Fruit fly (Drosophila melanogaster) whole organism, prepupa: ENCODE measurements around the gene CG13053.

Experiments
- Blimp-1 ChIP-seq: fragments of 200-800 bp; sonication (Bioruptor generic); optimal IDR thresholded peaks from 3 replicates; lab custom pipeline; 2017; ENCODE audit warnings: missing biosample characterization, missing genetic modification characterization, mild to moderate bottlenecking, moderate library complexity, missing genetic modification reagents
- CG10631 ChIP-seq: fragments of 200-800 bp; sonication (Bioruptor generic); optimal IDR thresholded peaks from 2 replicates; lab custom pipeline; 2016; ENCODE audit warnings: missing biosample characterization, missing genetic modification characterization
- CG11294 ChIP-seq: fragments of 200-800 bp; sonication (Bioruptor generic); IDR thresholded peaks from 2 replicates; pipeline ENCODE4 v1.3.6; 2022; ENCODE audit warnings: missing biosample characterization, missing genetic modification characterization
- CG11762 ChIP-seq: fragments of 200-800 bp; sonication (Bioruptor generic); optimal IDR thresholded peaks from 3 replicates; lab custom pipeline; 2016; ENCODE audit warnings: missing biosample characterization, missing genetic modification characterization; ENCODE audit not compliant: insufficient read depth
- CG11902 ChIP-seq: fragments of 200-800 bp; sonication (Bioruptor generic); optimal IDR thresholded peaks from 3 replicates; lab custom pipeline; 2016; ENCODE audit warnings: missing biosample characterization, missing genetic modification characterization
- CG15336 ChIP-seq: fragments of 200-800 bp; sonication (Bioruptor generic); IDR thresholded peaks from 2 replicates; pipeline ENCODE4 v1.3.6; 2022; ENCODE audit warnings: missing biosample characterization, missing genetic modification characterization
- CG1621 ChIP-seq: fragments of 200-800 bp; sonication (Bioruptor generic); optimal IDR thresholded peaks from 3 replicates; lab custom pipeline; 2018; ENCODE audit warnings: missing biosample characterization, mild to moderate bottlenecking, missing genetic modification characterization
- CG16779 ChIP-seq: fragments of 200-800 bp; sonication (Bioruptor generic); optimal IDR thresholded peaks from 3 replicates; lab custom pipeline; 2017; ENCODE audit warnings: missing biosample characterization, mild to moderate bottlenecking, missing genetic modification characterization
- CG3032 ChIP-seq: fragments of 200-800 bp; optimal IDR thresholded peaks from 2 replicates; lab custom pipeline; 2019; ENCODE audit warnings: missing biosample characterization, mild to moderate bottlenecking, missing genetic modification characterization, moderate library complexity
- CG31627 ChIP-seq: fragments of 200-800 bp; sonication (Bioruptor generic); optimal IDR thresholded peaks from 3 replicates; lab custom pipeline; 2016; ENCODE audit warnings: missing biosample characterization, missing genetic modification characterization
- CG32006 ChIP-seq: fragments of 200-800 bp; sonication (Bioruptor generic); optimal IDR thresholded peaks from 3 replicates; lab custom pipeline; 2017; ENCODE audit warnings: missing biosample characterization, mild to moderate bottlenecking, missing genetic modification characterization
- CG34406 ChIP-seq: fragments of 200-800 bp; sonication (Bioruptor generic); optimal IDR thresholded peaks from 3 replicates; lab custom pipeline; 2016; ENCODE audit warnings: missing biosample characterization, missing genetic modification characterization
- CG3919 ChIP-seq: fragments of 200-800 bp; sonication (Bioruptor generic); optimal IDR thresholded peaks from 3 replicates; lab custom pipeline; 2016; ENCODE audit warnings: missing biosample characterization, missing genetic modification characterization
- CG6163 ChIP-seq: fragments of 200-800 bp; sonication (Bioruptor generic); IDR thresholded peaks from 3 replicates; pipeline ENCODE4 v1.3.6; 2022; ENCODE audit warnings: missing biosample characterization, missing genetic modification characterization
- CG6276 ChIP-seq: fragments of 200-800 bp; sonication (Bioruptor generic); optimal IDR thresholded peaks from 2 replicates; lab custom pipeline; 2017; ENCODE audit warnings: missing biosample characterization, mild to moderate bottlenecking, missing genetic modification characterization
- CG6792 ChIP-seq: fragments of 200-800 bp; sonication (Bioruptor generic); optimal IDR thresholded peaks from 3 replicates; lab custom pipeline; 2016; ENCODE audit warnings: missing biosample characterization, missing genetic modification characterization
- CG6808 ChIP-seq: fragments of 200-800 bp; sonication (Bioruptor generic); optimal IDR thresholded peaks from 3 replicates; lab custom pipeline; 2017; ENCODE audit warnings: missing biosample characterization, missing genetic modification characterization, mild to moderate bottlenecking, moderate library complexity, missing genetic modification reagents
- CG6854 ChIP-seq: fragments of 200-800 bp; sonication (Bioruptor generic); optimal IDR thresholded peaks from 2 replicates; lab custom pipeline; 2017; ENCODE audit warnings: missing biosample characterization, mild to moderate bottlenecking, missing genetic modification characterization
- CG8119 ChIP-seq: fragments of 200-800 bp; sonication (Bioruptor generic); IDR thresholded peaks from 3 replicates; pipeline ENCODE4 v1.3.6; 2022; ENCODE audit warnings: missing biosample characterization, missing genetic modification characterization
- CG8319 ChIP-seq: fragments of 200-800 bp; sonication (Bioruptor generic); optimal IDR thresholded peaks from 3 replicates; lab custom pipeline; 2016; ENCODE audit warnings: missing biosample characterization, missing genetic modification characterization
- Eip75B ChIP-seq: fragments of 200-800 bp; sonication (Bioruptor generic); optimal IDR thresholded peaks from 3 replicates; lab custom pipeline; 2016; ENCODE audit warnings: missing biosample characterization, missing genetic modification characterization
- Eip93F ChIP-seq: fragments of 200-800 bp; sonication (Bioruptor generic); optimal IDR thresholded peaks from 2 replicates; lab custom pipeline; 2016; ENCODE audit warnings: missing biosample characterization, mild to moderate bottlenecking, missing genetic modification characterization
- Gug ChIP-seq: fragments of 200-800 bp; sonication (Bioruptor generic); IDR thresholded peaks from 2 replicates; pipeline ENCODE4 v1.3.6; 2022; ENCODE audit warnings: missing biosample characterization, missing genetic modification characterization
- Hr39 ChIP-seq: fragments of 200-800 bp; sonication (Bioruptor generic); optimal IDR thresholded peaks from 2 replicates; lab custom pipeline; 2016; ENCODE audit warnings: missing biosample characterization, missing genetic modification characterization
- Lpt ChIP-seq: fragments of 200-800 bp; sonication (Bioruptor generic); optimal IDR thresholded peaks from 3 replicates; lab custom pipeline; 2016; ENCODE audit warnings: missing biosample characterization, missing genetic modification characterization
- Met ChIP-seq: fragments of 200-800 bp; sonication (Bioruptor generic); optimal IDR thresholded peaks from 3 replicates; lab custom pipeline; 2016; ENCODE audit warnings: missing biosample characterization, missing genetic modification characterization
- OdsH ChIP-seq: fragments of 200-800 bp; sonication (Bioruptor generic); optimal IDR thresholded peaks from 3 replicates; lab custom pipeline; 2016; ENCODE audit warnings: missing biosample characterization, missing genetic modification characterization
- Sox102F ChIP-seq: fragments of 200-800 bp; sonication (Bioruptor generic); optimal IDR thresholded peaks from 2 replicates; lab custom pipeline; 2016; ENCODE audit warnings: missing biosample characterization, mild to moderate bottlenecking, missing genetic modification characterization
- Sox14 ChIP-seq: fragments of 200-800 bp; sonication (Bioruptor generic); optimal IDR thresholded peaks from 3 replicates; lab custom pipeline; 2016; ENCODE audit warnings: missing biosample characterization, missing genetic modification characterization
- Sox15 ChIP-seq: fragments of 200-800 bp; sonication (Bioruptor generic); optimal IDR thresholded peaks from 3 replicates; lab custom pipeline; 2016; ENCODE audit warnings: missing biosample characterization, missing genetic modification characterization
- achi ChIP-seq: fragments of 200-800 bp; sonication (Bioruptor generic); optimal IDR thresholded peaks from 3 replicates; lab custom pipeline; 2016; ENCODE audit warnings: missing biosample characterization, missing genetic modification characterization
- eg ChIP-seq: fragments of 200-800 bp; sonication (Bioruptor generic); IDR thresholded peaks from 3 replicates; pipeline ENCODE4 v1.3.6; 2022; ENCODE audit warnings: missing biosample characterization, missing genetic modification characterization
- esn ChIP-seq: fragments of 200-800 bp; sonication (Bioruptor generic); optimal IDR thresholded peaks from 2 replicates; lab custom pipeline; 2016; ENCODE audit warnings: missing biosample characterization, mild to moderate bottlenecking, missing genetic modification characterization, moderate library complexity
- lz ChIP-seq: fragments of 200-800 bp; sonication (Bioruptor generic); optimal IDR thresholded peaks from 3 replicates; lab custom pipeline; 2016; ENCODE audit warnings: missing biosample characterization, missing genetic modification characterization
- net ChIP-seq: fragments of 200-800 bp; sonication (Bioruptor generic); optimal IDR thresholded peaks from 3 replicates; lab custom pipeline; 2016; ENCODE audit warnings: missing biosample characterization, missing genetic modification characterization
- pdm3 ChIP-seq: fragments of 200-800 bp; sonication (Bioruptor generic); optimal IDR thresholded peaks from 3 replicates; lab custom pipeline; 2016; ENCODE audit warnings: missing biosample characterization, missing genetic modification characterization
- salr ChIP-seq, 2 experiments: fragments of 200-800 bp; sonication (Bioruptor generic); optimal IDR thresholded peaks; 3 replicates each; lab custom pipeline; 2016 to 2018; ENCODE audit warnings: missing biosample characterization in 2 of 2, missing genetic modification characterization in 2 of 2, mild to moderate bottlenecking in 1 of 2
- spab ChIP-seq: fragments of 200-800 bp; sonication (Bioruptor generic); optimal IDR thresholded peaks from 2 replicates; lab custom pipeline; 2017; ENCODE audit warnings: missing biosample characterization, mild to moderate bottlenecking, missing genetic modification characterization, missing genetic modification reagents
- ss ChIP-seq, 2 experiments: fragments of 200-800 bp; sonication (Bioruptor generic); optimal IDR thresholded peaks; 2 replicates in 1 of 2; 3 replicates in 1 of 2; lab custom pipeline; 2017 to 2018; ENCODE audit warnings: mild to moderate bottlenecking in 2 of 2, missing biosample characterization in 2 of 2, missing genetic modification characterization in 2 of 2, moderate library complexity in 1 of 2
- topi ChIP-seq: fragments of 200-800 bp; sonication (Bioruptor generic); optimal IDR thresholded peaks from 3 replicates; lab custom pipeline; 2016; ENCODE audit warnings: missing biosample characterization, missing genetic modification characterization
- vri ChIP-seq: fragments of 200-800 bp; sonication (Bioruptor generic); optimal IDR thresholded peaks from 3 replicates; lab custom pipeline; 2016; ENCODE audit warnings: missing biosample characterization, mild to moderate bottlenecking, missing genetic modification characterization

The CG13053 gene

DNA sequence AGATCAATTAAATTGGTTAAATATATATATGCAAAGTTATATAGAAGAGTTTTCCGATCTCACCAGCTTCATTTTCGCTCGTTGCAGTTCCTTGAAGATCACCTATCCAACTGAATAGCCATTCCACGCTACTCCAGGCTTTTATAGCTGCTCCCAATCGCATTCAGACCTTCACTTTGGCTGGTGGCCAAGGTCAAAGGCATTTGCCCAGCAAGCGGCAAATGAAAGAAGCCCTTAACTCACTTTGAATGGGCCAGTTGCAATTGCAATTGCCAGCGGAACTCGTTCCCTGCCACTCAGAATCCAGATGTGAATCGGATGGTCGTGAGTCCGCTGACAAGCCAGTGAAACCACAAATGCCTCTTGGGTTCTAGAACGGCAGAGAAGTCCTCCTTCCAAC, 2.0 kb upstream of the CG13053 start, which contains the start of gene CG34247:
TSS of gene CG34247 (minus strand) at position 101 of the 400 bp plus-strand sequence.
- TF ChIP-seq CG6276 (GFP tag; lab: Kevin White, UChicago) (no peak), net (GFP tag; lab: Kevin White, UChicago) (no peak), CG8319 (GFP tag; lab: Kevin White, UChicago) (no peak), Gug (no peak)

DNA sequence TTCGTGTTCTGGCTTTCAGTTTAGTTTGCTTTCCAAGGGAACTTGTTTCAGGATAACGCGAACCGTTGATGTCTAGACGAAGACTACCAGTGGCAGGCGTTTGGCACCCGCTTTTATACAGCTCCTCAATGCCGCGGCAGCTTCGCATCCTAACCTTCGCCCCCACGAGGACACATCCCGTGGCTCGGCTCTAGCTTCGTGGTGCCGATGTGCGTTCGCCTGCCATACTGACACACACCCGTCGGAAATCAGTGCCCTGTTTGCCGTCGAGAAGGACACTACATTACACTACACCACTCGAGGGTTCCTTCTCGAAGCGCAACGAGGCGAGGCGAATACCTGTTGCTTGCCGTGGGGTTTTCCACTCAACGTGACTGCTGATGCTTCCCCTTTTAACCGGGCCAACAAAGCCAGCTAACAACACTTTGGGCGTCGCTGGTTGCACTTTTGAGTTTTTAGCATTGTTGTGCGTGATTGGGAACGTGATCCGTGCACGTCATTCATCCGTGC, 2.3 kb downstream of the CG13053 start, which contains the start of gene CG13054:
TSS of gene CG13054 (minus strand) at position 74 of the 510 bp plus-strand sequence.
- TF ChIP-seq CG11294 (GFP tag; lab: Robert Waterston, UW) (no peak), CG3919 (GFP tag; lab: Kevin White, UChicago) (no peak), ss (GFP tag; optimal IDR thresholded peaks at IDR 0.05; lab: Kevin White, UChicago) (no peak), Lpt (GFP tag; lab: Kevin White, UChicago) (no peak), CG16779 (tag; lab: Kevin White, UChicago) (no peak), topi (GFP tag; lab: Kevin White, UChicago) (no peak), Sox102F (no peak)

- TF ChIP-seq Hr39 (GFP tag; lab: Kevin White, UChicago), result no peak
- TF ChIP-seq CG34406, result no peak
- TF ChIP-seq CG6808 (GFP tag; lab: Kevin White, UChicago), result no peak
- no peak for TF ChIP-seq CG6163
- TF ChIP-seq CG11902, result no peak
- no peak for TF ChIP-seq eg (GFP tag; lab: Robert Waterston, UW)
- TF ChIP-seq Blimp-1 (GFP tag; lab: Kevin White, UChicago), result no peak
- no peak for TF ChIP-seq esn
- TF ChIP-seq CG1621 (tag; lab: Kevin White, UChicago), result no peak
- no peak for TF ChIP-seq CG15336
- TF ChIP-seq CG6854 (GFP tag; lab: Kevin White, UChicago), result no peak
- TF ChIP-seq CG6276 (GFP tag; lab: Kevin White, UChicago), result no peak
- TF ChIP-seq achi (GFP tag; lab: Kevin White, UChicago), result no peak
- no peak for TF ChIP-seq CG6792 (GFP tag; lab: Kevin White, UChicago)
- no peak for TF ChIP-seq Eip93F (GFP tag; lab: Kevin White, UChicago)
- TF ChIP-seq CG31627 (GFP tag; lab: Kevin White, UChicago), result no peak
- TF ChIP-seq salr (GFP tag; optimal IDR thresholded peaks at IDR 0.05; lab: Kevin White, UChicago), result no peak
- no peak for TF ChIP-seq Sox15 (GFP tag; lab: Kevin White, UChicago)
- no peak for TF ChIP-seq CG8119 (GFP tag; lab: Robert Waterston, UW)
- no peak for TF ChIP-seq Sox14 (GFP tag; lab: Kevin White, UChicago)
- TF ChIP-seq, all 60 proteins: peak for 0
Measured at dm6 chr3L:16252255-16252654, 7.3 kb downstream of the CG13053 start, which contains the start of gene CG13055. TSS of gene CG13055 (minus strand) at chr3L:16252355.

dm6 chr3L:16241296-16241695, 18.2 kb downstream of the CG13053 start:
- TF ChIP-seq CG11902 (no peak), CG6276 (GFP tag; lab: Kevin White, UChicago) (no peak), CG32006 (GFP tag; lab: Kevin White, UChicago) (no peak), net (GFP tag; lab: Kevin White, UChicago) (no peak), CG6792 (GFP tag; lab: Kevin White, UChicago) (no peak), pdm3 (GFP tag; lab: Kevin White, UChicago) (no peak)

- TF ChIP-seq spab (GFP tag; lab: Kevin White, UChicago) (no peak), vri (GFP tag; lab: Kevin White, UChicago) (peak; percentile 28), lz (GFP tag; lab: Kevin White, UChicago) (no peak), CG6792 (GFP tag; lab: Kevin White, UChicago) (no peak), CG10631 (no peak), CG6276 (GFP tag; lab: Kevin White, UChicago) (no peak), OdsH (GFP tag; lab: Kevin White, UChicago) (no peak), CG31627 (GFP tag; lab: Kevin White, UChicago) (no peak), CG1621 (tag; lab: Kevin White, UChicago) (no peak), CG8119 (GFP tag; lab: Robert Waterston, UW) (no peak), CG6854 (GFP tag; lab: Kevin White, UChicago) (peak; percentile 14), CG3919 (GFP tag; lab: Kevin White, UChicago) (no peak), CG34406 (no peak), salr (GFP tag; optimal IDR thresholded peaks at IDR 0.05; lab: Kevin White, UChicago) (no peak), Sox14 (GFP tag; lab: Kevin White, UChicago) (peak; percentile 38), Eip93F (GFP tag; lab: Kevin White, UChicago) (no peak), CG3032 (no peak), CG11762 (GFP tag; lab: Kevin White, UChicago) (no peak), Eip75B (GFP tag; lab: Kevin White, UChicago) (no peak), Met (GFP tag; lab: Kevin White, UChicago) (no peak), net (GFP tag; lab: Kevin White, UChicago) (no peak)
Measured at dm6 chr3L:16233850-16234494, 25.6 kb downstream of the CG13053 start.
